Worm (Caenorhabditis elegans) whole organism, L3 larva: ENCODE measurements around the gene AH6.3.

Experiments
- elt-2 ChIP-seq: sonication (generic microtip); optimal IDR thresholded peaks from 2 replicates; lab custom pipeline; 2016; ENCODE audit warnings: missing genetic modification reagents, mild to moderate bottlenecking, missing genetic modification characterization, missing compliant biosample characterization
- elt-3 ChIP-seq, 3 experiments: fragments of 150-350 bp in 1 of 3; sonication (generic microtip) in 2 of 3; optimal IDR thresholded peaks; 2 replicates in 2 of 3; 4 replicates in 1 of 3; lab custom pipeline; 2014 to 2017; ENCODE audit warnings: missing biosample characterization in 3 of 3, missing genetic modification characterization in 3 of 3
- lin-15B ChIP-seq: fragments of 150-350 bp; optimal IDR thresholded peaks from 2 replicates; lab custom pipeline; 2014; ENCODE audit warnings: missing biosample characterization, missing genetic modification characterization
- nhr-237 ChIP-seq: fragments of 150-350 bp; optimal IDR thresholded peaks from 2 replicates; lab custom pipeline; 2014; ENCODE audit warnings: missing biosample characterization, missing genetic modification characterization
- nhr-76 ChIP-seq: fragments of 150-350 bp; sonication (generic microtip); optimal IDR thresholded peaks from 5 replicates; lab custom pipeline; 2014; ENCODE audit warnings: missing biosample characterization, missing genetic modification characterization
- nhr-77 ChIP-seq: fragments of 150-350 bp; optimal IDR thresholded peaks from 2 replicates; lab custom pipeline; 2014; ENCODE audit warnings: missing biosample characterization, missing genetic modification characterization
- snpc-4 ChIP-seq: fragments of 150-350 bp; optimal IDR thresholded peaks from 2 replicates; lab custom pipeline; 2014; ENCODE audit warnings: missing biosample characterization, missing genetic modification characterization
- unc-39 ChIP-seq: sonication (generic microtip); optimal IDR thresholded peaks from 4 replicates; lab custom pipeline; 2017; ENCODE audit warnings: missing biosample characterization, missing genetic modification characterization

- TF ChIP-seq snpc-4 (tag; lab: Kevin White, UChicago) (no peak), nhr-77 (tag; lab: Kevin White, UChicago) (no peak), nhr-76 (tag; lab: Kevin White, UChicago) (no peak), elt-2 (tag; lab: Kevin White, UChicago) (no peak), nhr-237 (tag; lab: Kevin White, UChicago) (no peak), unc-39 (tag; lab: Kevin White, UChicago) (no peak), lin-15B (no peak), elt-3 (tag; optimal IDR thresholded peaks at IDR 0.05; lab: Kevin White, UChicago) (no peak)
Measured at ce11 chrII:9542785-9543184, 23.9 kb downstream of the AH6.3 start, which contains the start of gene sra-4.
